Fruit fly (Drosophila melanogaster): ENCODE measurements around the gene CG43155.

CG43155 gene

dm6 chrX:11433930-11434329 is 25.7 kb upstream of the CG43155 start:
- peak; percentile 46; the same call in 1 of the 4 replicates for TF ChIP-seq chinmo (GFP tag; IDR thresholded peaks at IDR 0.05; ENCODE audit: partially characterized antibody)
- no peak for TF ChIP-seq CG1603 (tag; optimal IDR thresholded peaks at IDR 0.05)
- TF ChIP-seq CG12236 (GFP tag; optimal IDR thresholded peaks at IDR 0.05) = no peak
- no peak for TF ChIP-seq kni (GFP tag; optimal IDR thresholded peaks at IDR 0.05)
- peak; percentile 22 for TF ChIP-seq pita (GFP tag; optimal IDR thresholded peaks at IDR 0.05)
- TF ChIP-seq CG14965 (GFP tag; optimal IDR thresholded peaks at IDR 0.05; ENCODE audit: borderline replicate concordance) = no peak
- no peak for TF ChIP-seq Trl (optimal IDR thresholded peaks at IDR 0.05)
- no peak for TF ChIP-seq Trl (GFP tag; optimal IDR thresholded peaks at IDR 0.05)
- no peak for TF ChIP-seq Gsc (GFP tag; IDR thresholded peaks at IDR 0.05)
- peak in 1 of 2 experiments; percentile 30 for TF ChIP-seq Hr78 (GFP tag; optimal IDR thresholded peaks at IDR 0.05)
- no peak for TF ChIP-seq wdn (GFP tag; IDR thresholded peaks at IDR 0.05)
- TF ChIP-seq CG15479 (GFP tag; optimal IDR thresholded peaks at IDR 0.05) = no peak
- TF ChIP-seq Lpt (GFP tag; optimal IDR thresholded peaks at IDR 0.05) = no peak
- TF ChIP-seq CG10274 (GFP tag; optimal IDR thresholded peaks at IDR 0.05) = no peak
- TF ChIP-seq CG2889 (GFP tag; IDR thresholded peaks at IDR 0.05) = 0 out of 3 replicates have a peak, but pooled peaks have one; percentile 39
- no peak for TF ChIP-seq danr (GFP tag; IDR thresholded peaks at IDR 0.05)
- TF ChIP-seq Lim3 (GFP tag; IDR thresholded peaks at IDR 0.05) = no peak
- no peak for TF ChIP-seq CG4617 (GFP tag; optimal IDR thresholded peaks at IDR 0.05; ENCODE audit: borderline replicate concordance)
- no peak for TF ChIP-seq Abd-B (GFP tag; optimal IDR thresholded peaks at IDR 0.05)
- TF ChIP-seq CG2678 (tag; optimal IDR thresholded peaks at IDR 0.05) = no peak
- no peak for TF ChIP-seq CG7987 (GFP tag; optimal IDR thresholded peaks at IDR 0.05)
- no peak for TF ChIP-seq CG2120 (GFP tag; optimal IDR thresholded peaks at IDR 0.05)
- no peak for TF ChIP-seq CG9932 (GFP tag; IDR thresholded peaks at IDR 0.05)
- no peak for TF ChIP-seq so (GFP tag; IDR thresholded peaks at IDR 0.05)
- no peak for TF ChIP-seq Tbp (GFP tag; optimal IDR thresholded peaks at IDR 0.05)
- no peak for TF ChIP-seq kay (GFP tag; optimal IDR thresholded peaks at IDR 0.05)
- no peak for TF ChIP-seq pzg (GFP tag; optimal IDR thresholded peaks at IDR 0.05)
- TF ChIP-seq klu (GFP tag; IDR thresholded peaks at IDR 0.05) = no peak
- TF ChIP-seq CrebB (tag; optimal IDR thresholded peaks at IDR 0.05) = no peak
- TF ChIP-seq stwl (tag; optimal IDR thresholded peaks at IDR 0.05) = no peak
- no peak for TF ChIP-seq caup (GFP tag; optimal IDR thresholded peaks at IDR 0.05; ENCODE audit: severe bottlenecking)
- no peak for TF ChIP-seq dmrt99B (tag; optimal IDR thresholded peaks at IDR 0.05)
- no peak for TF ChIP-seq NFAT (GFP tag; IDR thresholded peaks at IDR 0.05)
- TF ChIP-seq ftz-f1 (GFP tag; optimal IDR thresholded peaks at IDR 0.05) = peak; percentile 30
- no peak for TF ChIP-seq CG16815 (GFP tag; optimal IDR thresholded peaks at IDR 0.05)
- no peak for TF ChIP-seq Med (GFP tag)
- TF ChIP-seq grn (GFP tag; optimal IDR thresholded peaks at IDR 0.05) = no peak
- no peak for TF ChIP-seq Fer1 (GFP tag; optimal IDR thresholded peaks at IDR 0.05)
- peak; percentile 62 for TF ChIP-seq CG13894 (tag; optimal IDR thresholded peaks at IDR 0.05)
- TF ChIP-seq aop (GFP tag; IDR thresholded peaks at IDR 0.05) = no peak
- TF ChIP-seq CG10979 (tag; optimal IDR thresholded peaks at IDR 0.05) = no peak
- no peak for TF ChIP-seq HLHmδ (GFP tag; optimal IDR thresholded peaks at IDR 0.05)
- no peak for TF ChIP-seq Ptx1 (GFP tag; IDR thresholded peaks at IDR 0.05)
